Fruit fly (Drosophila melanogaster) whole organism, embryonic: ENCODE results near the gene CG15530.
A peak's percentile ranks its signal among the peaks of the same experiment; 100 is the strongest.

Experiments
- CG10209 ChIP-seq: fragments of 200-800 bp; sonication (Bioruptor generic); optimal IDR thresholded peaks from 3 replicates; lab custom pipeline; 2017; ENCODE audit warnings: missing biosample characterization, mild to moderate bottlenecking, missing genetic modification characterization, missing genetic modification reagents
- CG12942 ChIP-seq: fragments of 200-800 bp; sonication (Bioruptor generic); optimal IDR thresholded peaks from 3 replicates; lab custom pipeline; 2016; ENCODE audit warnings: missing biosample characterization, missing genetic modification characterization
- CG13424 ChIP-seq: fragments of 200-800 bp; sonication (Bioruptor generic); optimal IDR thresholded peaks from 2 replicates; lab custom pipeline; 2019; ENCODE audit warnings: missing biosample characterization, mild to moderate bottlenecking, missing genetic modification characterization, moderate library complexity
- CG14050 ChIP-seq: fragments of 200-800 bp; sonication (Bioruptor generic); IDR thresholded peaks from 3 replicates; pipeline ENCODE4 v1.3.6; 2022; ENCODE audit warnings: missing biosample characterization, missing genetic modification characterization
- CG1603 ChIP-seq: fragments of 200-800 bp; sonication (Bioruptor generic); optimal IDR thresholded peaks from 2 replicates; lab custom pipeline; 2019; ENCODE audit warnings: missing biosample characterization, mild to moderate bottlenecking, missing genetic modification characterization, moderate library complexity
- CG17186 ChIP-seq: fragments of 200-800 bp; sonication (Bioruptor generic); optimal IDR thresholded peaks from 3 replicates; lab custom pipeline; 2017; ENCODE audit warnings: missing biosample characterization, missing genetic modification reagents, missing genetic modification characterization
- CG17568 ChIP-seq: fragments of 200-800 bp; sonication (Bioruptor generic); optimal IDR thresholded peaks from 2 replicates; lab custom pipeline; 2018; ENCODE audit warnings: missing biosample characterization, mild to moderate bottlenecking, missing genetic modification characterization, moderate library complexity
- CG18476 ChIP-seq: fragments of 200-800 bp; sonication (Bioruptor generic); optimal IDR thresholded peaks from 2 replicates; lab custom pipeline; 2016; ENCODE audit warnings: missing biosample characterization, mild to moderate bottlenecking, missing genetic modification characterization
- CG2712 ChIP-seq: fragments of 200-800 bp; optimal IDR thresholded peaks from 3 replicates; lab custom pipeline; 2019; ENCODE audit warnings: missing biosample characterization, mild to moderate bottlenecking, missing genetic modification characterization, moderate library complexity
- CG3847 ChIP-seq: fragments of 200-800 bp; sonication (Bioruptor generic); IDR thresholded peaks from 2 replicates; pipeline ENCODE4 v1.3.6; 2022; ENCODE audit warnings: missing biosample characterization, missing genetic modification characterization
- CG4617 ChIP-seq: fragments of 200-800 bp; sonication (Bioruptor generic); optimal IDR thresholded peaks from 3 replicates; lab custom pipeline; 2016; ENCODE audit warnings: missing biosample characterization, missing genetic modification characterization, borderline replicate concordance
- CG5180 ChIP-seq: fragments of 200-800 bp; sonication (Bioruptor generic); optimal IDR thresholded peaks from 3 replicates; lab custom pipeline; 2017; ENCODE audit warnings: missing biosample characterization, missing genetic modification characterization, mild to moderate bottlenecking, moderate library complexity, missing genetic modification reagents
- CG5245 ChIP-seq: fragments of 200-800 bp; sonication (Bioruptor generic); optimal IDR thresholded peaks from 3 replicates; lab custom pipeline; 2016; ENCODE audit warnings: missing biosample characterization, missing genetic modification characterization
- CG6791 ChIP-seq: fragments of 200-800 bp; sonication (Bioruptor generic); IDR thresholded peaks from 3 replicates; pipeline ENCODE4 v1.3.6; 2022; ENCODE audit warnings: missing biosample characterization, missing genetic modification characterization; ENCODE audit not compliant: partially characterized antibody
- CG7372 ChIP-seq: fragments of 200-800 bp; sonication (Bioruptor generic); IDR thresholded peaks from 2 replicates; pipeline ENCODE4 v1.3.6; 2022; ENCODE audit warnings: missing biosample characterization, missing genetic modification characterization
- CG8290 ChIP-seq, 3 experiments: fragments of 200-800 bp; sonication (Bioruptor generic); optimal IDR thresholded peaks; 2 replicates each; lab custom pipeline; 2016 to 2019; ENCODE audit warnings: missing biosample characterization in 3 of 3, missing genetic modification characterization in 3 of 3, mild to moderate bottlenecking in 2 of 3, moderate library complexity in 1 of 3
- CG8765 ChIP-seq: fragments of 200-800 bp; sonication (Bioruptor generic); IDR thresholded peaks from 2 replicates; pipeline ENCODE4 v1.3.6; 2022; ENCODE audit warnings: missing biosample characterization, missing genetic modification characterization
- CHES-1-like ChIP-seq: fragments of 200-800 bp; sonication (Bioruptor generic); optimal IDR thresholded peaks from 2 replicates; lab custom pipeline; 2016; ENCODE audit warnings: missing biosample characterization, missing genetic modification characterization
- Dll ChIP-seq: fragments of 200-800 bp; sonication (Bioruptor generic); IDR thresholded peaks from 4 replicates; pipeline ENCODE4 v1.3.6; 2022; ENCODE audit warnings: missing biosample characterization, missing genetic modification characterization; ENCODE audit not compliant: partially characterized antibody
- Dp ChIP-seq: fragments of 200-800 bp; sonication (Bioruptor generic); optimal IDR thresholded peaks from 2 replicates; lab custom pipeline; 2018; ENCODE audit warnings: missing biosample characterization, mild to moderate bottlenecking, missing genetic modification characterization, moderate library complexity
- Fer3 ChIP-seq: fragments of 200-800 bp; sonication (Bioruptor generic); optimal IDR thresholded peaks from 2 replicates; lab custom pipeline; 2018; ENCODE audit warnings: missing biosample characterization, mild to moderate bottlenecking, missing genetic modification characterization, moderate library complexity
- Hmr ChIP-seq: fragments of 200-800 bp; sonication (Bioruptor generic); optimal IDR thresholded peaks from 3 replicates; lab custom pipeline; 2017; ENCODE audit warnings: mild to moderate bottlenecking, missing biosample characterization, missing genetic modification reagents, missing genetic modification characterization
- Mad ChIP-seq: fragments of 200-800 bp; sonication (Bioruptor generic); optimal IDR thresholded peaks from 2 replicates; lab custom pipeline; 2016; ENCODE audit warnings: missing biosample characterization, missing genetic modification characterization
- Oaz ChIP-seq: fragments of 200-800 bp; sonication (Bioruptor generic); IDR thresholded peaks from 2 replicates; pipeline ENCODE4 v1.3.6; 2022; ENCODE audit warnings: missing biosample characterization, missing genetic modification characterization
- Poxn ChIP-seq: fragments of 200-800 bp; sonication (Bioruptor generic); IDR thresholded peaks from 2 replicates; pipeline ENCODE4 v1.3.6; 2022; ENCODE audit warnings: missing biosample characterization, missing genetic modification characterization
- Ptx1 ChIP-seq: fragments of 200-800 bp; sonication (Bioruptor generic); IDR thresholded peaks from 2 replicates; pipeline ENCODE4 v1.3.6; 2022; ENCODE audit warnings: missing biosample characterization, missing genetic modification characterization
- Sin3A ChIP-seq: fragments of >200 bp; optimal IDR thresholded peaks from 2 replicates; lab custom pipeline; 2018
- Sox102F ChIP-seq: fragments of 200-800 bp; sonication (Bioruptor generic); optimal IDR thresholded peaks from 2 replicates; lab custom pipeline; 2018; ENCODE audit warnings: missing biosample characterization, mild to moderate bottlenecking, missing genetic modification characterization, moderate library complexity
- Spps ChIP-seq: fragments of 200-800 bp; sonication (Bioruptor generic); optimal IDR thresholded peaks from 2 replicates; lab custom pipeline; 2018; ENCODE audit warnings: missing biosample characterization, mild to moderate bottlenecking, missing genetic modification characterization
- Sry-δ ChIP-seq: fragments of 200-800 bp; sonication (Bioruptor generic); optimal IDR thresholded peaks from 2 replicates; lab custom pipeline; 2016; ENCODE audit warnings: missing biosample characterization, missing genetic modification characterization
- Xrp1 ChIP-seq: fragments of 200-800 bp; sonication (Bioruptor generic); IDR thresholded peaks from 2 replicates; pipeline ENCODE4 v1.3.6; 2022; ENCODE audit warnings: missing biosample characterization, missing genetic modification characterization
- ap ChIP-seq: fragments of 200-800 bp; sonication (Bioruptor generic); IDR thresholded peaks from 2 replicates; pipeline ENCODE4 v1.3.6; 2022; ENCODE audit warnings: missing biosample characterization, missing genetic modification characterization
- bbx ChIP-seq: fragments of 200-800 bp; sonication (Bioruptor generic); IDR thresholded peaks from 2 replicates; pipeline ENCODE4 v1.3.6; 2022; ENCODE audit warnings: missing biosample characterization, missing genetic modification characterization; ENCODE audit not compliant: partially characterized antibody
- br ChIP-seq: fragments of >200 bp; optimal IDR thresholded peaks from 2 replicates; lab custom pipeline; 2017
- bsh ChIP-seq, 2 experiments: fragments of 200-800 bp; sonication (Bioruptor generic); optimal IDR thresholded peaks; 2 replicates each; lab custom pipeline; 2017 to 2018; ENCODE audit warnings: mild to moderate bottlenecking in 2 of 2, missing biosample characterization in 2 of 2, missing genetic modification characterization in 2 of 2, moderate library complexity in 1 of 2
- ems ChIP-seq: fragments of 200-800 bp; sonication (Bioruptor generic); optimal IDR thresholded peaks from 3 replicates; lab custom pipeline; 2016; ENCODE audit warnings: missing biosample characterization, missing genetic modification characterization
- ewg ChIP-seq: fragments of 200-800 bp; sonication (Bioruptor generic); optimal IDR thresholded peaks from 3 replicates; lab custom pipeline; 2017; ENCODE audit warnings: mild to moderate bottlenecking, missing biosample characterization, missing genetic modification reagents, missing genetic modification characterization
- gcm ChIP-seq: fragments of 200-800 bp; sonication (Bioruptor generic); optimal IDR thresholded peaks from 2 replicates; lab custom pipeline; 2019; ENCODE audit warnings: missing biosample characterization, mild to moderate bottlenecking, missing genetic modification characterization, moderate library complexity
- hkb ChIP-seq, 2 experiments: fragments of 200-800 bp in 1 of 2; fragments of >200 bp in 1 of 2; sonication (Bioruptor generic) in 1 of 2; IDR thresholded peaks in 1 of 2; optimal IDR thresholded peaks in 1 of 2; 2 replicates each; pipeline versions ENCODE4 v1.3.6 to Lab custom; 2017 to 2022; ENCODE audit warnings: missing biosample characterization in 1 of 2, missing genetic modification characterization in 1 of 2
- ind ChIP-seq: fragments of 200-800 bp; sonication (Bioruptor generic); optimal IDR thresholded peaks from 3 replicates; lab custom pipeline; 2016; ENCODE audit warnings: missing biosample characterization, missing genetic modification characterization
- jing ChIP-seq: fragments of 200-800 bp; sonication (Bioruptor generic); optimal IDR thresholded peaks from 2 replicates; lab custom pipeline; 2018; ENCODE audit warnings: missing biosample characterization, mild to moderate bottlenecking, missing genetic modification characterization
- row ChIP-seq: fragments of 200-800 bp; sonication (Bioruptor generic); IDR thresholded peaks from 3 replicates; pipeline ENCODE4 v1.3.6; 2022; ENCODE audit warnings: missing biosample characterization, missing genetic modification characterization
- sim ChIP-seq: fragments of 200-800 bp; sonication (Bioruptor generic); IDR thresholded peaks from 2 replicates; pipeline ENCODE4 v1.3.6; 2022; ENCODE audit warnings: missing biosample characterization, missing genetic modification characterization
- stwl ChIP-seq: fragments of 200-800 bp; sonication (Bioruptor generic); optimal IDR thresholded peaks from 3 replicates; lab custom pipeline; 2018; ENCODE audit warnings: missing biosample characterization, mild to moderate bottlenecking, missing genetic modification characterization, moderate library complexity
- tgo ChIP-seq: fragments of 200-800 bp; sonication (Bioruptor generic); IDR thresholded peaks from 3 replicates; pipeline ENCODE4 v1.3.6; 2022; ENCODE audit warnings: missing biosample characterization, missing genetic modification characterization
- tup ChIP-seq: fragments of 200-800 bp; sonication (Bioruptor generic); optimal IDR thresholded peaks from 2 replicates; lab custom pipeline; 2016; ENCODE audit warnings: missing biosample characterization, mild to moderate bottlenecking, missing genetic modification characterization, moderate library complexity
- vvl ChIP-seq: fragments of 200-800 bp; sonication (Bioruptor generic); IDR thresholded peaks from 2 replicates; pipeline ENCODE4 v1.3.6; 2022; ENCODE audit warnings: missing biosample characterization, missing genetic modification characterization

The CG15530 gene

DNA sequence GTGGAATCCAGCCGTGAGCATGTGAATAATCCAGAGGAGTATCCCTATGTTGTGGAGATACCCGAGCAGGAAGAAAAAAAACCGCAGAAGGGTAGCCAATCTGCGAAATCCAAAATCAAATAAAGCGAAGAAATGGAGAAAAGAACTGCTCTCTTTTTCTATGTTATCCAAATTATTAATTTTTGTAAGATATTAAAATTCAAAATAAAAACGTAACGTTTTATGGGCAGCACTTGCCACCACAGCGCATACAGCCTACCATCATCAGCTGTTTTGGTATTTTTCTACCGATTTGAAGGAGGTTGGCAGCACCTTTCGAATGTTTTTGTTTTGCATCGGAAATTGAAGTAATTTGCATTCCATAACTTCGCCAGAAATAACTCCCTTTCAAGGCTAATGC lies 2.3 kb downstream of the CG15530 start, which contains the start of gene Bet5 (continued):
- TF ChIP-seq bsh (GFP tag; optimal IDR thresholded peaks at IDR 0.05; lab: Kevin White, UChicago): no peak
- TF ChIP-seq CG14050 (GFP tag; lab: Robert Waterston, UW): no peak
- TF ChIP-seq CG17186 (GFP tag; lab: Kevin White, UChicago): peak; percentile 29
- TF ChIP-seq vvl: peak; percentile 59
- no peak for TF ChIP-seq ewg (GFP tag; lab: Kevin White, UChicago)
- no peak for TF ChIP-seq CG18476 (GFP tag; lab: Kevin White, UChicago)
- TF ChIP-seq ind: no peak
- no peak for TF ChIP-seq CG5245 (GFP tag; lab: Kevin White, UChicago)
- TF ChIP-seq Ptx1: no peak
- TF ChIP-seq Dll (GFP tag; lab: Robert Waterston, UW): peak; percentile 52; the same call in 2 of the 4 replicates
- TF ChIP-seq CG2712 (tag; lab: Kevin White, UChicago): no peak
- TF ChIP-seq ap (GFP tag; lab: Robert Waterston, UW): no peak
- TF ChIP-seq CG3847 (GFP tag; lab: Robert Waterston, UW): peak; percentile 12; the same call in 1 of the 2 replicates
- 0 out of 3 replicates have a peak, but pooled peaks have one; percentile 8 for TF ChIP-seq row
- TF ChIP-seq Xrp1 (GFP tag; lab: Robert Waterston, UW): no peak
- no peak for TF ChIP-seq Sox102F (GFP tag; lab: Kevin White, UChicago)
- TF ChIP-seq hkb (optimal IDR thresholded peaks at IDR 0.05; lab: Kevin White, UChicago): peak; percentile 7
- TF ChIP-seq hkb (GFP tag; IDR thresholded peaks at IDR 0.05; lab: Robert Waterston, UW): no peak
- no peak for TF ChIP-seq Poxn (GFP tag; lab: Robert Waterston, UW)
- TF ChIP-seq Mad: no peak
- no peak for TF ChIP-seq ems
- no peak for TF ChIP-seq br (lab: Kevin White, UChicago)
- no peak for TF ChIP-seq CG17568 (GFP tag; lab: Kevin White, UChicago)
- TF ChIP-seq Hmr: no peak
- no peak for TF ChIP-seq CG12942 (GFP tag; lab: Kevin White, UChicago)
- TF ChIP-seq CG5180 (GFP tag; lab: Kevin White, UChicago): no peak
- peak; percentile 15 for TF ChIP-seq CG4617 (GFP tag; lab: Kevin White, UChicago)
- no peak for TF ChIP-seq Sry-δ (GFP tag; lab: Kevin White, UChicago)
- no peak for TF ChIP-seq tup (GFP tag; lab: Kevin White, UChicago)
- no peak for TF ChIP-seq Spps
- TF ChIP-seq CG8765: no peak
- TF ChIP-seq CG8290 (GFP tag; optimal IDR thresholded peaks at IDR 0.05; lab: Kevin White, UChicago): no peak
- no peak for TF ChIP-seq CG8290 (tag; optimal IDR thresholded peaks at IDR 0.05; lab: Kevin White, UChicago)
- no peak for TF ChIP-seq Fer3 (tag; lab: Kevin White, UChicago)
- TF ChIP-seq CG10209 (GFP tag; lab: Kevin White, UChicago): no peak
- TF ChIP-seq tgo (GFP tag; lab: Robert Waterston, UW): no peak
- 0 out of 3 replicates have a peak, but pooled peaks have one; percentile 45 for TF ChIP-seq CG6791 (GFP tag; lab: Robert Waterston, UW)
- no peak for TF ChIP-seq CG13424 (tag; lab: Kevin White, UChicago)
- no peak for TF ChIP-seq gcm
- peak; percentile 46 for TF ChIP-seq CG1603 (tag; lab: Kevin White, UChicago)
- TF ChIP-seq jing (GFP tag; lab: Kevin White, UChicago): no peak
- no peak for TF ChIP-seq CG7372 (GFP tag; lab: Robert Waterston, UW)
- TF ChIP-seq sim (GFP tag; lab: Robert Waterston, UW): no peak
- TF ChIP-seq Sin3A (lab: Kevin White, UChicago): peak; percentile 60
- TF ChIP-seq CHES-1-like (GFP tag; lab: Kevin White, UChicago): no peak
- no peak for TF ChIP-seq Oaz (GFP tag; lab: Robert Waterston, UW)
- TF ChIP-seq Dp: peak; percentile 67
- peak; percentile 17; the same call in 1 of the 2 replicates for TF ChIP-seq bbx (GFP tag; lab: Robert Waterston, UW)
- peak; percentile 80 for TF ChIP-seq stwl (tag; lab: Kevin White, UChicago)
